Worm (Caenorhabditis elegans) whole organism, L4/young adult: ENCODE data around the gene pqn-22.

Experiments
- W03F9.2 ChIP-seq: fragments of 150-350 bp; optimal IDR thresholded peaks from 2 replicates; lab custom pipeline; 2014; ENCODE audit warnings: missing biosample characterization, missing genetic modification characterization
- dao-5 ChIP-seq: sonication (generic microtip); optimal IDR thresholded peaks from 2 replicates; lab custom pipeline; 2016; ENCODE audit warnings: missing genotype, missing genetic modification characterization, moderate library complexity, missing compliant biosample characterization
- him-1 ChIP-seq: sonication (generic microtip); optimal IDR thresholded peaks from 2 replicates; lab custom pipeline; 2016; ENCODE audit warnings: missing genotype, missing genetic modification reagents, missing genetic modification characterization, missing compliant biosample characterization

The pqn-22 gene

DNA sequence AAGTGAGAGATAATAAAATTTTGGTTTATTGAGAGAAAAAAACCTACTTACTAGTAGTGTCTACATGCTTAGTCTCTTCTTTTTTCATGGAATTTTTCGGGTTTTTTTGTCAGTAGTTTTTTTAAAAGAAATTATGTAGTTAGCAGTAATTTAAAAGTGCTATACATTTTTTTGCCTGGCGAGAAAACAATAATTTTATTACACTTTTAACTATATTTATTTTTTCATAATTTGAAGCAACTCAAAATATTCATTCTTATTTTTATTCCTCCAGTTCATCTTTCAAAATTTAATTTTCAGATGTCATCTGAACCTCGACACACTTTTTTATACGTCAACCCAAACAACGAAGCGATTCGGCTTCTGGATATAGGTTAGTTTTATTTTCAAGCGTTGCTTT, 7.2 kb upstream of the pqn-22 start, which contains the start of gene kcc-2:
kcc-2 (plus strand) TSS at position 301 of the 400 bp plus-strand sequence.
- TF ChIP-seq him-1 (tag; lab: Kevin White, UChicago): no peak
- TF ChIP-seq dao-5 (tag; lab: Kevin White, UChicago): no peak
- no peak for TF ChIP-seq W03F9.2 (tag; lab: Kevin White, UChicago)

- TF ChIP-seq W03F9.2 (tag; lab: Kevin White, UChicago): no peak
- TF ChIP-seq dao-5 (tag; lab: Kevin White, UChicago): no peak
- TF ChIP-seq him-1 (tag; lab: Kevin White, UChicago): no peak
These were observed 1.7 kb upstream of the pqn-22 start for ce11 chrIV:6035113-6035512.

DNA sequence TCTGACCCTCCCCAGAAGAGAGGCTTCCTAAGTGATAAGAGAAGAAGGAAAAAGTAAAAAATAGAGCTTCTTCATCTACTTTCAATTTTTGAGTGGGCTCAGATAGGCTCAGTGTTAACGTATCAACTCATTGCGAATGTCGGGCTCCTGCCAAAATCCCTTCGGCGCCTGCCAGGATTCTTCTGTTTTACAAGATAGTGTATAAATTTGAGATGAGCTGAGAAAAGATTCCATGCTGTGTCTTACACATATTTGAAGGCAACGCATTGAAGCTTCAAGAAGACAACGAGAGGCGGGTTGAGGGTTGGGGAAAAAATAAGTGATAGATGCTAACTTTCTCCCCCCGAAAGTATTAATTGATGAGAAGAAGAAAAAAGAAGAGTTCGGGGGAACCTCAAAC, 1.0 kb downstream of the pqn-22 start:
- TF ChIP-seq dao-5 (tag; lab: Kevin White, UChicago): no peak
- TF ChIP-seq him-1 (tag; lab: Kevin White, UChicago): no peak
- TF ChIP-seq W03F9.2 (tag; lab: Kevin White, UChicago): no peak

DNA sequence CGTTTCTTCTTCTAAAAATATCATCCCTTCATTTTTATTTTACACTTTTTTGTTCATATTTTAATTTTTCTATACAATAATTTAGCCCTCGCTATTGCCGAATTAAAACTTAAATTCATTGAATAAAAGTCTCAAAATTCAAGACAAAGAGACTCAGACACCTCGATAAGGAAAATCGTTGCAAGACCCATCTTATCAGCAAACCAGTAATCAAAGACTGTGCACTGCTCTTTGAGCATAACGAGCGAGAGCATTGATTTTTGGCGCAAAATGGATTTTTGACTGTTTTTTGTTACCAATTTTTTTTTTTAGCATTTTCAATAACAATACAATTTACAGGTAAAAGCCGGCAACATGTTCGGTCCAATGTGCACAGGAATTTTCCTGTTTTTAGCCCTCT, 15.8 kb downstream of the pqn-22 start, which contains the start of gene C46G7.1:
C46G7.1 (plus strand) TSS at position 340 of the 400 bp plus-strand sequence.
- TF ChIP-seq W03F9.2 (tag; lab: Kevin White, UChicago) (no peak), dao-5 (tag; lab: Kevin White, UChicago) (no peak), him-1 (tag; lab: Kevin White, UChicago) (no peak)

DNA sequence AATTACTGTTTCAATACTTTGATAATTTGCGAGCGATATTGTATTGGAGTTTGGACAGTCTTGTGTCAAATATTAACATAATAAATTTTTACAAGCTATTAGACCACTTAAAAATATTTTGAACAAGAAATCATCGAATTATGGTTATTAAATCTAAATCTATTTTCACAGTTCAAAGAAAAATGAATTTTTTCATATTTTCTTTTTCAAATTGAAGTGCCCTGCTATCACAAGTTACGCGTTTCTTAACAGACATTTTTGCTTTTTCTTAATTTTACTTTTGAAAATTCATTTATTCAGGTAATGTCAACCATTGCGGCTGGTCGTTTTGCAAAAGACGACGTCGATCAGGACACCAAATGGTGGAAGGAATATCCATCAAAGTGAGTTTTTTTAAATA, 18.5 kb downstream of the pqn-22 start, which contains the start of gene C46G7.2:
C46G7.2 (plus strand) TSS at position 301 of the 400 bp plus-strand sequence.
- no peak for TF ChIP-seq him-1 (tag; lab: Kevin White, UChicago)
- TF ChIP-seq dao-5 (tag; lab: Kevin White, UChicago): no peak
- TF ChIP-seq W03F9.2 (tag; lab: Kevin White, UChicago): no peak

ce11 chrIV:6013853-6014252, 19.6 kb downstream of the pqn-22 start:
- no peak for TF ChIP-seq him-1 (tag; lab: Kevin White, UChicago)
- no peak for TF ChIP-seq W03F9.2 (tag; lab: Kevin White, UChicago)
- no peak for TF ChIP-seq dao-5 (tag; lab: Kevin White, UChicago)

- TF ChIP-seq him-1 (tag; lab: Kevin White, UChicago) (no peak), dao-5 (tag; lab: Kevin White, UChicago) (no peak), W03F9.2 (tag; lab: Kevin White, UChicago) (no peak)
These were observed 21.9 kb downstream of the pqn-22 start, which contains the start of gene C46G7.5 for ce11 chrIV:6011545-6011944. C46G7.5 (minus strand) TSS chrIV:6011645.

- TF ChIP-seq dao-5 (tag; lab: Kevin White, UChicago) (no peak), him-1 (tag; lab: Kevin White, UChicago) (no peak), W03F9.2 (tag; lab: Kevin White, UChicago) (no peak)
These were observed 23.2 kb downstream of the pqn-22 start for ce11 chrIV:6010274-6010673.

DNA sequence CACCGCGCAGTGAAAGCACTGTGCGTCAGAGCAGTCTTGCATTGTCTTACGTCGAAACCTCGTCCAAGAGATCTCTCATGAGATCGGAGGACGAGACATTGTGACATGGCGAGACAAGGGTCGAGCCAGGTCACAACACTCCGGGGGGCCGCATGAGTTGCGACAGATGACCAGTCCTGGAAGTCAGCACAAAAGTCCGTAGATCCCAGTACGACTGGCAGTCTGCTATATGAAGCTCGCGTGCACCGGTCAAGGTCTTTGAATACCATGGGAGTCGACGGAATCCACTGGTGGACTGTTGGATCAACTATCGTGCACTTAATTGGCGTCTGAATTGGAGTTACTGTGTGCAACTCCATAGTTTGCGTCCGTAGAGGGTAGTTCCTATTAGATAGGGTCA, 27.8 kb downstream of the pqn-22 start:
- TF ChIP-seq W03F9.2 (tag; lab: Kevin White, UChicago) (no peak), him-1 (tag; lab: Kevin White, UChicago) (no peak), dao-5 (tag; lab: Kevin White, UChicago) (no peak)

- no peak for TF ChIP-seq him-1 (tag; lab: Kevin White, UChicago)
- TF ChIP-seq dao-5 (tag; lab: Kevin White, UChicago): no peak
- TF ChIP-seq W03F9.2 (tag; lab: Kevin White, UChicago): no peak
These were observed 42.9 kb downstream of the pqn-22 start for ce11 chrIV:5990503-5990902.

- TF ChIP-seq him-1 (tag; lab: Kevin White, UChicago) (no peak), dao-5 (tag; lab: Kevin White, UChicago) (no peak), W03F9.2 (tag; lab: Kevin White, UChicago) (no peak)
These were observed 46.6 kb downstream of the pqn-22 start for ce11 chrIV:5986829-5987228.

ce11 chrIV:5985823-5986222, 47.6 kb downstream of the pqn-22 start:
- TF ChIP-seq dao-5 (tag; lab: Kevin White, UChicago) (no peak), him-1 (tag; lab: Kevin White, UChicago) (no peak), W03F9.2 (tag; lab: Kevin White, UChicago) (no peak)

- TF ChIP-seq him-1 (tag; lab: Kevin White, UChicago) (no peak), dao-5 (tag; lab: Kevin White, UChicago) (no peak), W03F9.2 (tag; lab: Kevin White, UChicago) (no peak)
These were observed 48.0 kb downstream of the pqn-22 start for ce11 chrIV:5985422-5985821.

DNA sequence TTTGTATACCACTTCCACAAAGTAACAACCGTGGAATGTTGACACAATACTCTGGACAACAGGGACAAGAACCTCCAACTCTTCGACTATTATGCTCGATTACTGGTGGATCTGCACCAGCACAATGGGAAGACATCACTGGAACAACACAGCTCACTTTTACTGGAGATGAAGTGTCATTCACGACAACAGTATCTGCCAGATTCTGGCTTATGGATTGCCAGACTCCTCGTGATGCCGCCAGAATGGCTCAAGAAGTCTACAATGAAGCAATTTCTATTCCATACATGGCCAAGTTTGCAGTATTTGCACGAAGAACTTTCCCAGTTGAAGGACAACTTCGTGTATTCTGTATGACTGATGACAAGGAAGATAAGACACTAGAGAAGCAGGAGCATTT, 50.2 kb downstream of the pqn-22 start:
- TF ChIP-seq him-1 (tag; lab: Kevin White, UChicago) (no peak), W03F9.2 (tag; lab: Kevin White, UChicago) (no peak), dao-5 (tag; lab: Kevin White, UChicago) (no peak)
